Fruit fly (Drosophila melanogaster) whole organism, prepupa: ENCODE data around the gene jet.
A peak's percentile ranks its signal among the peaks of the same experiment; 100 is the strongest.

Experiments used
- Blimp-1 ChIP-seq: fragments of 200-800 bp; sonication (Bioruptor generic); optimal IDR thresholded peaks from 3 replicates; lab custom pipeline; 2017; ENCODE audit warnings: missing biosample characterization, missing genetic modification characterization, mild to moderate bottlenecking, moderate library complexity, missing genetic modification reagents
- CG11294 ChIP-seq: fragments of 200-800 bp; sonication (Bioruptor generic); IDR thresholded peaks from 2 replicates; pipeline ENCODE4 v1.3.6; 2022; ENCODE audit warnings: missing biosample characterization, missing genetic modification characterization
- CG11762 ChIP-seq: fragments of 200-800 bp; sonication (Bioruptor generic); optimal IDR thresholded peaks from 3 replicates; lab custom pipeline; 2016; ENCODE audit warnings: missing biosample characterization, missing genetic modification characterization; ENCODE audit not compliant: insufficient read depth
- CG15336 ChIP-seq: fragments of 200-800 bp; sonication (Bioruptor generic); IDR thresholded peaks from 2 replicates; pipeline ENCODE4 v1.3.6; 2022; ENCODE audit warnings: missing biosample characterization, missing genetic modification characterization
- CG16779 ChIP-seq: fragments of 200-800 bp; sonication (Bioruptor generic); optimal IDR thresholded peaks from 3 replicates; lab custom pipeline; 2017; ENCODE audit warnings: missing biosample characterization, mild to moderate bottlenecking, missing genetic modification characterization
- CG31627 ChIP-seq: fragments of 200-800 bp; sonication (Bioruptor generic); optimal IDR thresholded peaks from 3 replicates; lab custom pipeline; 2016; ENCODE audit warnings: missing biosample characterization, missing genetic modification characterization
- CG32006 ChIP-seq: fragments of 200-800 bp; sonication (Bioruptor generic); optimal IDR thresholded peaks from 3 replicates; lab custom pipeline; 2017; ENCODE audit warnings: missing biosample characterization, mild to moderate bottlenecking, missing genetic modification characterization
- CG3919 ChIP-seq: fragments of 200-800 bp; sonication (Bioruptor generic); optimal IDR thresholded peaks from 3 replicates; lab custom pipeline; 2016; ENCODE audit warnings: missing biosample characterization, missing genetic modification characterization
- CG6163 ChIP-seq: fragments of 200-800 bp; sonication (Bioruptor generic); IDR thresholded peaks from 3 replicates; pipeline ENCODE4 v1.3.6; 2022; ENCODE audit warnings: missing biosample characterization, missing genetic modification characterization
- CG6276 ChIP-seq: fragments of 200-800 bp; sonication (Bioruptor generic); optimal IDR thresholded peaks from 2 replicates; lab custom pipeline; 2017; ENCODE audit warnings: missing biosample characterization, mild to moderate bottlenecking, missing genetic modification characterization
- CG6792 ChIP-seq: fragments of 200-800 bp; sonication (Bioruptor generic); optimal IDR thresholded peaks from 3 replicates; lab custom pipeline; 2016; ENCODE audit warnings: missing biosample characterization, missing genetic modification characterization
- CG6808 ChIP-seq: fragments of 200-800 bp; sonication (Bioruptor generic); optimal IDR thresholded peaks from 3 replicates; lab custom pipeline; 2017; ENCODE audit warnings: missing biosample characterization, missing genetic modification characterization, mild to moderate bottlenecking, moderate library complexity, missing genetic modification reagents
- CG6854 ChIP-seq: fragments of 200-800 bp; sonication (Bioruptor generic); optimal IDR thresholded peaks from 2 replicates; lab custom pipeline; 2017; ENCODE audit warnings: missing biosample characterization, mild to moderate bottlenecking, missing genetic modification characterization
- CG7368 ChIP-seq: fragments of 200-800 bp; sonication (Bioruptor generic); optimal IDR thresholded peaks from 3 replicates; lab custom pipeline; 2016; ENCODE audit warnings: missing biosample characterization, missing genetic modification characterization
- CG9139 ChIP-seq: fragments of 200-800 bp; sonication (Bioruptor generic); optimal IDR thresholded peaks from 3 replicates; lab custom pipeline; 2017; ENCODE audit warnings: missing biosample characterization, mild to moderate bottlenecking, missing genetic modification characterization
- Eip78C ChIP-seq: fragments of 200-800 bp; sonication (Bioruptor generic); peaks from one replicate; lab custom pipeline; 2016; ENCODE audit warnings: missing biosample characterization, missing genetic modification characterization
- Eip93F ChIP-seq: fragments of 200-800 bp; sonication (Bioruptor generic); optimal IDR thresholded peaks from 2 replicates; lab custom pipeline; 2016; ENCODE audit warnings: missing biosample characterization, mild to moderate bottlenecking, missing genetic modification characterization
- Ets21C ChIP-seq: fragments of 200-800 bp; sonication (Bioruptor generic); optimal IDR thresholded peaks from 3 replicates; lab custom pipeline; 2016; ENCODE audit warnings: missing biosample characterization, missing genetic modification characterization
- Hr4 ChIP-seq: fragments of 200-800 bp; sonication (Bioruptor generic); optimal IDR thresholded peaks from 3 replicates; lab custom pipeline; 2016; ENCODE audit warnings: missing biosample characterization, missing genetic modification characterization
- Lpt ChIP-seq: fragments of 200-800 bp; sonication (Bioruptor generic); optimal IDR thresholded peaks from 3 replicates; lab custom pipeline; 2016; ENCODE audit warnings: missing biosample characterization, missing genetic modification characterization
- Met ChIP-seq: fragments of 200-800 bp; sonication (Bioruptor generic); optimal IDR thresholded peaks from 3 replicates; lab custom pipeline; 2016; ENCODE audit warnings: missing biosample characterization, missing genetic modification characterization
- OdsH ChIP-seq: fragments of 200-800 bp; sonication (Bioruptor generic); optimal IDR thresholded peaks from 3 replicates; lab custom pipeline; 2016; ENCODE audit warnings: missing biosample characterization, missing genetic modification characterization
- Sox102F ChIP-seq: fragments of 200-800 bp; sonication (Bioruptor generic); optimal IDR thresholded peaks from 2 replicates; lab custom pipeline; 2016; ENCODE audit warnings: missing biosample characterization, mild to moderate bottlenecking, missing genetic modification characterization
- Sox14 ChIP-seq: fragments of 200-800 bp; sonication (Bioruptor generic); optimal IDR thresholded peaks from 3 replicates; lab custom pipeline; 2016; ENCODE audit warnings: missing biosample characterization, missing genetic modification characterization
- achi ChIP-seq: fragments of 200-800 bp; sonication (Bioruptor generic); optimal IDR thresholded peaks from 3 replicates; lab custom pipeline; 2016; ENCODE audit warnings: missing biosample characterization, missing genetic modification characterization
- acj6 ChIP-seq: fragments of 200-800 bp; sonication (Bioruptor generic); optimal IDR thresholded peaks from 3 replicates; lab custom pipeline; 2016; ENCODE audit warnings: missing biosample characterization, missing genetic modification characterization
- cyc ChIP-seq: fragments of 200-800 bp; sonication (Bioruptor generic); optimal IDR thresholded peaks from 3 replicates; lab custom pipeline; 2016; ENCODE audit warnings: missing biosample characterization, missing genetic modification characterization
- dac ChIP-seq: fragments of 200-800 bp; sonication (Bioruptor generic); optimal IDR thresholded peaks from 2 replicates; lab custom pipeline; 2017; ENCODE audit warnings: missing biosample characterization, mild to moderate bottlenecking, missing genetic modification characterization
- dsx ChIP-seq: fragments of 200-800 bp; optimal IDR thresholded peaks from 3 replicates; lab custom pipeline; 2019; ENCODE audit warnings: missing biosample characterization, mild to moderate bottlenecking, missing genetic modification characterization, moderate library complexity; ENCODE audit not compliant: poor library complexity, severe bottlenecking
- fkh ChIP-seq: fragments of 200-800 bp; sonication (Bioruptor generic); optimal IDR thresholded peaks from 3 replicates; lab custom pipeline; 2017; ENCODE audit warnings: missing biosample characterization, mild to moderate bottlenecking, missing genetic modification characterization, moderate library complexity
- lz ChIP-seq: fragments of 200-800 bp; sonication (Bioruptor generic); optimal IDR thresholded peaks from 3 replicates; lab custom pipeline; 2016; ENCODE audit warnings: missing biosample characterization, missing genetic modification characterization
- pdm3 ChIP-seq: fragments of 200-800 bp; sonication (Bioruptor generic); optimal IDR thresholded peaks from 3 replicates; lab custom pipeline; 2016; ENCODE audit warnings: missing biosample characterization, missing genetic modification characterization
- spab ChIP-seq: fragments of 200-800 bp; sonication (Bioruptor generic); optimal IDR thresholded peaks from 2 replicates; lab custom pipeline; 2017; ENCODE audit warnings: missing biosample characterization, mild to moderate bottlenecking, missing genetic modification characterization, missing genetic modification reagents
- ss ChIP-seq, 2 experiments: fragments of 200-800 bp; sonication (Bioruptor generic); optimal IDR thresholded peaks; 2 replicates in 1 of 2; 3 replicates in 1 of 2; lab custom pipeline; 2017 to 2018; ENCODE audit warnings: mild to moderate bottlenecking in 2 of 2, missing biosample characterization in 2 of 2, missing genetic modification characterization in 2 of 2, moderate library complexity in 1 of 2
- topi ChIP-seq: fragments of 200-800 bp; sonication (Bioruptor generic); optimal IDR thresholded peaks from 3 replicates; lab custom pipeline; 2016; ENCODE audit warnings: missing biosample characterization, missing genetic modification characterization

Gene jet

dm6 chr2L:4997401-4998259, 48.0 kb upstream of the jet start (continued):
- TF ChIP-seq CG3919 (GFP tag; lab: Kevin White, UChicago), result peak; percentile 100
- peak; percentile 100 for TF ChIP-seq CG32006 (GFP tag; lab: Kevin White, UChicago)
- TF ChIP-seq cyc, result peak; percentile 99
- peak; percentile 99 for TF ChIP-seq CG6792 (GFP tag; lab: Kevin White, UChicago)
- TF ChIP-seq OdsH (GFP tag; lab: Kevin White, UChicago), result peak; percentile 99
- peak; percentile 99 for TF ChIP-seq CG7368 (GFP tag; lab: Kevin White, UChicago)
- peak; percentile 98 for TF ChIP-seq CG6808
- TF ChIP-seq CG6276 (GFP tag; lab: Kevin White, UChicago), result peak; percentile 100
- peak; percentile 99 for TF ChIP-seq CG16779 (tag; lab: Kevin White, UChicago)
- peak; percentile 100 for TF ChIP-seq Lpt
- peak; percentile 95 for TF ChIP-seq Eip93F (GFP tag; lab: Kevin White, UChicago)
- TF ChIP-seq topi (GFP tag; lab: Kevin White, UChicago), result peak; percentile 99
- peak; percentile 98 for TF ChIP-seq dsx (GFP tag; lab: Kevin White, UChicago)
- TF ChIP-seq Hr4 (GFP tag; lab: Kevin White, UChicago), result peak; percentile 100
- TF ChIP-seq spab (GFP tag; lab: Kevin White, UChicago), result peak; percentile 99
- TF ChIP-seq ss (GFP tag; optimal IDR thresholded peaks at IDR 0.05; lab: Kevin White, UChicago), result peak; percentile 95 to 98
- TF ChIP-seq CG11294 (GFP tag; lab: Robert Waterston, UW), result peak; percentile 99; the same call in 1 of the 2 replicates
- TF ChIP-seq CG11762 (GFP tag; lab: Kevin White, UChicago), result peak; percentile 99
- TF ChIP-seq CG15336 (GFP tag; lab: Robert Waterston, UW), result peak; percentile 99
- peak; percentile 99 for TF ChIP-seq CG31627
- TF ChIP-seq CG9139 (GFP tag; lab: Kevin White, UChicago), result peak; percentile 96
- peak; percentile 99 for TF ChIP-seq Sox14 (GFP tag; lab: Kevin White, UChicago)
- peak; percentile 99 for TF ChIP-seq pdm3 (GFP tag; lab: Kevin White, UChicago)
- TF ChIP-seq Met, result peak; percentile 99
- peak; percentile 99 for TF ChIP-seq Ets21C (GFP tag; lab: Kevin White, UChicago)
- TF ChIP-seq CG6854, result peak; percentile 98
- TF ChIP-seq Sox102F (GFP tag; lab: Kevin White, UChicago), result peak; percentile 99
- TF ChIP-seq, all 60 proteins: peak for 60

- peak; percentile 94 for TF ChIP-seq Blimp-1 (GFP tag; lab: Kevin White, UChicago)
- TF ChIP-seq fkh (GFP tag; lab: Kevin White, UChicago), result no peak
- TF ChIP-seq CG9139 (GFP tag; lab: Kevin White, UChicago), result no peak
- peak; percentile 58 for TF ChIP-seq Eip78C
- TF ChIP-seq lz (GFP tag; lab: Kevin White, UChicago), result no peak
- TF ChIP-seq OdsH (GFP tag; lab: Kevin White, UChicago), result no peak
- no peak for TF ChIP-seq achi (GFP tag; lab: Kevin White, UChicago)
- no peak for TF ChIP-seq CG6792 (GFP tag; lab: Kevin White, UChicago)
- no peak for TF ChIP-seq CG15336 (GFP tag; lab: Robert Waterston, UW)
- TF ChIP-seq dac, result no peak
- no peak for TF ChIP-seq CG6163 (GFP tag; lab: Robert Waterston, UW)
Measured at dm6 chr2L:4996283-4996922, 46.8 kb upstream of the jet start.

dm6 chr2L:4995837-4996136, 46.2 kb upstream of the jet start:
- TF ChIP-seq acj6 (GFP tag; lab: Kevin White, UChicago), result no peak
- peak; percentile 27 for TF ChIP-seq fkh (GFP tag; lab: Kevin White, UChicago)
- TF ChIP-seq, all 60 proteins: peak for 1
